Fruit fly (Drosophila melanogaster) whole organism, pupa: Measurements from ENCODE around the gene CG42272.

Experiments
- CG10348 ChIP-seq: fragments of 200-800 bp; sonication (Bioruptor generic); IDR thresholded peaks from 2 replicates; pipeline ENCODE4 v1.3.6; 2022; ENCODE audit warnings: missing biosample characterization, missing genetic modification characterization
- CG12605 ChIP-seq: fragments of 200-800 bp; sonication (Bioruptor generic); IDR thresholded peaks from 2 replicates; pipeline ENCODE4 v1.3.6; 2022; ENCODE audit warnings: missing biosample characterization, missing genetic modification characterization
- CG13204 ChIP-seq: fragments of 200-800 bp; sonication (Bioruptor generic); optimal IDR thresholded peaks from 2 replicates; lab custom pipeline; 2018; ENCODE audit warnings: missing biosample characterization, mild to moderate bottlenecking, missing genetic modification characterization, moderate library complexity
- CG14655 ChIP-seq: fragments of 200-800 bp; sonication (Bioruptor generic); optimal IDR thresholded peaks from 3 replicates; lab custom pipeline; 2017; ENCODE audit warnings: mild to moderate bottlenecking, missing biosample characterization, missing genetic modification reagents, missing genetic modification characterization
- CG15710 ChIP-seq: fragments of 200-800 bp; sonication (Bioruptor generic); optimal IDR thresholded peaks from 2 replicates; lab custom pipeline; 2018; ENCODE audit warnings: missing biosample characterization, mild to moderate bottlenecking, missing genetic modification characterization, moderate library complexity
- CG17806 ChIP-seq: fragments of 200-800 bp; sonication (Bioruptor generic); optimal IDR thresholded peaks from 2 replicates; lab custom pipeline; 2018; ENCODE audit warnings: missing biosample characterization, mild to moderate bottlenecking, missing genetic modification characterization, moderate library complexity
- CG32121 ChIP-seq: fragments of 200-800 bp; sonication (Bioruptor generic); IDR thresholded peaks from 2 replicates; pipeline ENCODE4 v1.3.6; 2022; ENCODE audit warnings: missing biosample characterization, missing genetic modification characterization
- CG34367 ChIP-seq: fragments of 200-800 bp; sonication (Bioruptor generic); optimal IDR thresholded peaks from 2 replicates; lab custom pipeline; 2018; ENCODE audit warnings: missing biosample characterization, mild to moderate bottlenecking, missing genetic modification characterization
- CG4496 ChIP-seq: fragments of 200-800 bp; sonication (Bioruptor generic); IDR thresholded peaks from 3 replicates; pipeline ENCODE4 v1.3.6; 2022; ENCODE audit warnings: missing biosample characterization, missing genetic modification characterization
- CG8159 ChIP-seq: fragments of 200-800 bp; sonication (Bioruptor generic); optimal IDR thresholded peaks from 3 replicates; lab custom pipeline; 2018; ENCODE audit warnings: missing biosample characterization, mild to moderate bottlenecking, missing genetic modification characterization, moderate library complexity
- CG8301 ChIP-seq: fragments of 200-800 bp; sonication (Bioruptor generic); optimal IDR thresholded peaks from 2 replicates; lab custom pipeline; 2018; ENCODE audit warnings: missing biosample characterization, mild to moderate bottlenecking, missing genetic modification characterization
- CG9948 ChIP-seq: fragments of 200-800 bp; sonication (Bioruptor generic); optimal IDR thresholded peaks from 2 replicates; lab custom pipeline; 2018; ENCODE audit warnings: missing biosample characterization, mild to moderate bottlenecking, missing genetic modification characterization, moderate library complexity
- D1 ChIP-seq: fragments of 200-800 bp; sonication (Bioruptor generic); optimal IDR thresholded peaks from 2 replicates; lab custom pipeline; 2018; ENCODE audit warnings: missing biosample characterization, mild to moderate bottlenecking, missing genetic modification characterization, moderate library complexity
- EcR ChIP-seq: fragments of 200-800 bp; sonication (Bioruptor generic); optimal IDR thresholded peaks from 3 replicates; lab custom pipeline; 2019; ENCODE audit warnings: missing biosample characterization, missing genetic modification characterization, mild to moderate bottlenecking, moderate library complexity, missing genetic modification reagents
- Ets98B ChIP-seq: fragments of 200-800 bp; sonication (Bioruptor generic); IDR thresholded peaks from 2 replicates; pipeline ENCODE4 v1.3.6; 2022; ENCODE audit warnings: missing biosample characterization, missing genetic modification characterization
- Pif1A ChIP-seq: fragments of 200-800 bp; sonication (Bioruptor generic); optimal IDR thresholded peaks from 3 replicates; lab custom pipeline; 2016; ENCODE audit warnings: missing biosample characterization, missing genetic modification characterization
- Pif1B ChIP-seq: fragments of 200-800 bp; sonication (Bioruptor generic); optimal IDR thresholded peaks from 3 replicates; lab custom pipeline; 2016; ENCODE audit warnings: missing biosample characterization, missing genetic modification characterization
- Snoo ChIP-seq: fragments of 200-800 bp; sonication (Bioruptor generic); optimal IDR thresholded peaks from 3 replicates; lab custom pipeline; 2017; ENCODE audit warnings: missing biosample characterization, mild to moderate bottlenecking, missing genetic modification characterization, inconsistent platforms
- fd96Ca ChIP-seq: fragments of 200-800 bp; sonication (Bioruptor generic); IDR thresholded peaks from 3 replicates; pipeline ENCODE4 v1.3.6; 2022; ENCODE audit warnings: missing biosample characterization, missing genetic modification characterization
- gl ChIP-seq: fragments of 200-800 bp; sonication (Bioruptor generic); optimal IDR thresholded peaks from 2 replicates; lab custom pipeline; 2018; ENCODE audit warnings: missing biosample characterization, mild to moderate bottlenecking, missing genetic modification characterization
- rn ChIP-seq: fragments of 200-800 bp; sonication (Bioruptor generic); IDR thresholded peaks from 2 replicates; pipeline ENCODE4 v1.3.6; 2022; ENCODE audit warnings: missing biosample characterization, missing genetic modification characterization

The CG42272 gene

dm6 chr3L:5808540-5809200, 5.8 kb downstream of the CG42272 start:
- TF ChIP-seq CG32121 (GFP tag; lab: Robert Waterston, UW), result peak; percentile 80
- TF ChIP-seq rn (GFP tag; lab: Robert Waterston, UW), result no peak
- TF ChIP-seq, all 21 proteins: peak for 1

dm6 chr3L:5809201-5809584, 6.4 kb downstream of the CG42272 start:
- no peak for TF ChIP-seq CG4496 (GFP tag; lab: Robert Waterston, UW)
- TF ChIP-seq Snoo, result no peak
- TF ChIP-seq fd96Ca (GFP tag; lab: Robert Waterston, UW), result no peak
- no peak for TF ChIP-seq rn (GFP tag; lab: Robert Waterston, UW)
- TF ChIP-seq gl (tag; lab: Kevin White, UChicago), result no peak
- TF ChIP-seq CG13204 (GFP tag; lab: Kevin White, UChicago), result no peak
- no peak for TF ChIP-seq CG8301 (tag; lab: Kevin White, UChicago)
- TF ChIP-seq CG10348, result no peak
- TF ChIP-seq D1 (tag; lab: Kevin White, UChicago), result no peak

- TF ChIP-seq CG9948 (tag; lab: Kevin White, UChicago), result no peak
- TF ChIP-seq Pif1A (GFP tag; lab: Kevin White, UChicago), result no peak
- no peak for TF ChIP-seq Snoo
- no peak for TF ChIP-seq CG10348
- TF ChIP-seq CG8301 (tag; lab: Kevin White, UChicago), result no peak
- TF ChIP-seq rn (GFP tag; lab: Robert Waterston, UW), result no peak
- TF ChIP-seq Pif1B (GFP tag; lab: Kevin White, UChicago), result no peak
- no peak for TF ChIP-seq D1 (tag; lab: Kevin White, UChicago)
- no peak for TF ChIP-seq CG8159
- no peak for TF ChIP-seq CG12605 (GFP tag; lab: Robert Waterston, UW)
- no peak for TF ChIP-seq CG15710 (tag; lab: Kevin White, UChicago)
- no peak for TF ChIP-seq EcR (GFP tag; lab: Kevin White, UChicago)
- no peak for TF ChIP-seq CG14655 (GFP tag; lab: Kevin White, UChicago)
- no peak for TF ChIP-seq CG32121 (GFP tag; lab: Robert Waterston, UW)
- TF ChIP-seq CG17806, result no peak
- no peak for TF ChIP-seq CG13204 (GFP tag; lab: Kevin White, UChicago)
- no peak for TF ChIP-seq Ets98B
Observed at dm6 chr3L:5809642-5810279, 6.9 kb downstream of the CG42272 start.

dm6 chr3L:5810633-5811341, 8.0 kb downstream of the CG42272 start, which contains the start of the genes S6k and kri:
TSS of gene S6k (minus strand) at chr3L:5810931.
TSS of gene kri (plus strand) at chr3L:5810973.
- TF ChIP-seq CG15710 (tag; lab: Kevin White, UChicago), result peak; percentile 1
- TF ChIP-seq CG17806, result no peak
- TF ChIP-seq CG8159, result peak; percentile 14
- no peak for TF ChIP-seq CG14655 (GFP tag; lab: Kevin White, UChicago)
- TF ChIP-seq fd96Ca (GFP tag; lab: Robert Waterston, UW), result no peak; the same call in 2 of the 3 replicates
- peak; percentile 43; the same call in 1 of the 3 replicates for TF ChIP-seq CG4496 (GFP tag; lab: Robert Waterston, UW)
- peak; percentile 14; the same call in 1 of the 2 replicates for TF ChIP-seq Ets98B
- TF ChIP-seq gl (tag; lab: Kevin White, UChicago), result peak; percentile 40
- TF ChIP-seq EcR (GFP tag; lab: Kevin White, UChicago), result peak; percentile 56
- TF ChIP-seq CG32121 (GFP tag; lab: Robert Waterston, UW), result no peak
- TF ChIP-seq CG10348, result no peak

DNA sequence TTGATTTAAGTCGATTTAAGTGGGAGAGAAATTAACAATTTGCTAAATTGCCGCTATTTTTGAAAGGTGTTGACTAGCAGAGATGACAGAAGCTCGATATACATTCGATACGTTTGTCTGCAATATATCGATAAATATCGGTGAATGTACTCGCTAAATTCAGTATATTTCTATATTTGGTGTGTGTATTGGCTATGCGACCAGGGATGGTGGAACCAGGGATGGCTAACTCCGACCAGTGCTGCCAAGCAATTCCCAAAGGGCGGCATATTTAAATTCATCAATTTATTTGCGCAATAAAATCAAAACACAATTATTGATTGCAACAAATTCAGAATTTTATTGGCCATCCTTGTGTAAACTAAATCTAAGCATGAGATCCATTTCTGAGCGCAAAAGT, 10.2 kb downstream of the CG42272 start, which contains the start of gene mad2:
TSS of gene mad2 (minus strand) at position 78 of the 400 bp plus-strand sequence.
- TF ChIP-seq CG10348, result no peak
- peak; percentile 18 for TF ChIP-seq D1 (tag; lab: Kevin White, UChicago)
- no peak for TF ChIP-seq CG4496 (GFP tag; lab: Robert Waterston, UW)
- no peak for TF ChIP-seq rn (GFP tag; lab: Robert Waterston, UW)
- TF ChIP-seq CG14655 (GFP tag; lab: Kevin White, UChicago), result no peak
- TF ChIP-seq Pif1A (GFP tag; lab: Kevin White, UChicago), result no peak
- no peak for TF ChIP-seq Pif1B (GFP tag; lab: Kevin White, UChicago)

DNA sequence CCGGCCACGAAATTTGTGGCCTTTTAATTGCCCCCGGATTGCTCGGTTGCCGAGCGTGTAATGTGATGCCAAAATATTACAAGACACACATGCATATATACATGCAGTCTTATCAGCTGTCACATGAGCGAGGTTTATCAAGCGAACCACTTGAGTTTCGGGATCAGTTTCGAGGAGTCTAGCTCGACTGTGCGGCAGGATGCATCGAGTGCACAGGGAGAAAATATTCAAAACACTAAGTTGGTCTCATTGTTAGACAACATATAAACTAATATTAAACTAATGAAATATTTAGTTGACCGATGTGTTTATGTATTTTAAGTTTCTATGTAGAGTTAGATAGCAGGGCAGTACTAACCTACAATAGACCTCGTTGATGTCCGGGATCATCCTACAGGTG, 14.3 kb downstream of the CG42272 start:
- TF ChIP-seq rn (GFP tag; lab: Robert Waterston, UW) (no peak), Pif1B (GFP tag; lab: Kevin White, UChicago) (no peak), D1 (tag; lab: Kevin White, UChicago) (no peak), gl (tag; lab: Kevin White, UChicago) (no peak), fd96Ca (GFP tag; lab: Robert Waterston, UW) (no peak), CG8301 (tag; lab: Kevin White, UChicago) (no peak), CG13204 (GFP tag; lab: Kevin White, UChicago) (no peak), CG4496 (GFP tag; lab: Robert Waterston, UW) (no peak), Snoo (no peak), Ets98B (no peak), CG12605 (GFP tag; lab: Robert Waterston, UW) (no peak), CG14655 (GFP tag; lab: Kevin White, UChicago) (no peak), CG9948 (tag; lab: Kevin White, UChicago) (no peak), CG8159 (no peak), CG34367 (no peak)
- TF ChIP-seq, all 21 proteins: peak for 0
